Fruit fly (Drosophila melanogaster) whole organism, wandering third instar larva: ENCODE data around the gene CG14282.

ENCODE experiments used
- CG32264 ChIP-seq: fragments of 200-800 bp; sonication (Bioruptor generic); optimal IDR thresholded peaks from 2 replicates; lab custom pipeline; 2016; ENCODE audit warnings: missing biosample characterization, missing genetic modification characterization
- CG9705 ChIP-seq: fragments of 200-800 bp; sonication (Bioruptor generic); optimal IDR thresholded peaks from 2 replicates; lab custom pipeline; 2018; ENCODE audit warnings: missing biosample characterization, mild to moderate bottlenecking, missing genetic modification characterization
- CrebA ChIP-seq: fragments of 200-800 bp; sonication (Bioruptor generic); optimal IDR thresholded peaks from 2 replicates; lab custom pipeline; 2016; ENCODE audit warnings: missing biosample characterization, mild to moderate bottlenecking, missing genetic modification characterization, borderline replicate concordance
- Dfd ChIP-seq: fragments of >200 bp; optimal IDR thresholded peaks from 2 replicates; lab custom pipeline; 2017; ENCODE audit warnings: missing biosample characterization, missing genetic modification characterization
- Dif ChIP-seq: fragments of 200-275, 200-300 bp; sonication (Bioruptor generic); optimal IDR thresholded peaks from 2 replicates; lab custom pipeline; 2018; ENCODE audit warnings: missing biosample characterization, missing genetic modification characterization; ENCODE audit not compliant: partially characterized antibody
- GATAd ChIP-seq: sonication (Bioruptor generic); optimal IDR thresholded peaks from 2 replicates; lab custom pipeline; 2016; ENCODE audit warnings: missing biosample characterization, missing genetic modification characterization
- HLH106 ChIP-seq: fragments of 200-800 bp; optimal IDR thresholded peaks from 3 replicates; lab custom pipeline; 2019; ENCODE audit warnings: missing biosample characterization, mild to moderate bottlenecking, missing genetic modification characterization, moderate library complexity
- Hnf4 ChIP-seq: fragments of 200-800 bp; sonication (Bioruptor generic); optimal IDR thresholded peaks from 2 replicates; lab custom pipeline; 2016; ENCODE audit warnings: missing biosample characterization, mild to moderate bottlenecking, missing genetic modification characterization
- Hr78 ChIP-seq: fragments of >200 bp; optimal IDR thresholded peaks from 2 replicates; lab custom pipeline; 2017; ENCODE audit warnings: missing biosample characterization, missing genetic modification characterization
- Hr83 ChIP-seq: fragments of 200-300 bp; sonication (Bioruptor generic); optimal IDR thresholded peaks from 2 replicates; lab custom pipeline; 2016; ENCODE audit warnings: missing biosample characterization, mild to moderate bottlenecking, missing genetic modification characterization, moderate library complexity; ENCODE audit not compliant: poor library complexity, severe bottlenecking
- Jra ChIP-seq: sonication (Bioruptor generic); optimal IDR thresholded peaks from 2 replicates; lab custom pipeline; 2016; ENCODE audit warnings: missing biosample characterization, missing genetic modification characterization
- Mio ChIP-seq: sonication (Bioruptor generic); optimal IDR thresholded peaks from 2 replicates; lab custom pipeline; 2016; ENCODE audit warnings: missing biosample characterization, missing genetic modification characterization
- Myc ChIP-seq: fragments of >200 bp; optimal IDR thresholded peaks from 2 replicates; lab custom pipeline; 2017
- N ChIP-seq: fragments of >200 bp; optimal IDR thresholded peaks from 2 replicates; lab custom pipeline; 2018; ENCODE audit warnings: missing biosample characterization, missing external identifiers, missing genetic modification characterization
- OdsH ChIP-seq: fragments of 200-800 bp; sonication (Bioruptor generic); optimal IDR thresholded peaks from 2 replicates; lab custom pipeline; 2016; ENCODE audit warnings: missing biosample characterization, mild to moderate bottlenecking, missing genetic modification characterization
- Rel ChIP-seq, 2 experiments: fragments of 200-800 bp; sonication (Bioruptor generic) in 1 of 2; optimal IDR thresholded peaks; 2 replicates in 1 of 2; 3 replicates in 1 of 2; lab custom pipeline; 2016 to 2019; ENCODE audit warnings: mild to moderate bottlenecking in 2 of 2, missing biosample characterization in 2 of 2, missing genetic modification characterization in 2 of 2, moderate library complexity in 1 of 2
- Sp1 ChIP-seq: fragments of 200-800 bp; sonication (Bioruptor generic); optimal IDR thresholded peaks from 3 replicates; lab custom pipeline; 2019; ENCODE audit warnings: missing biosample characterization, mild to moderate bottlenecking, missing genetic modification characterization, moderate library complexity
- Vsx2 ChIP-seq: fragments of 200-300, 225-300 bp; sonication (Bioruptor generic); optimal IDR thresholded peaks from 2 replicates; lab custom pipeline; 2018; ENCODE audit warnings: missing biosample characterization, missing genetic modification characterization; ENCODE audit not compliant: partially characterized antibody
- br ChIP-seq: fragments of 200-800 bp; sonication (Bioruptor generic); optimal IDR thresholded peaks from 2 replicates; lab custom pipeline; 2016; ENCODE audit warnings: missing biosample characterization, missing genetic modification characterization
- brk ChIP-seq: fragments of 200-800 bp; sonication (Bioruptor generic); optimal IDR thresholded peaks from 2 replicates; lab custom pipeline; 2016; ENCODE audit warnings: missing biosample characterization, mild to moderate bottlenecking, missing genetic modification characterization
- dl ChIP-seq, 2 experiments: fragments of 175-275, 200-275 bp in 1 of 2; fragments of 200-275 bp in 1 of 2; sonication (Bioruptor generic); optimal IDR thresholded peaks; lab custom pipeline; 2018; ENCODE audit warnings: mild to moderate bottlenecking in 2 of 2, missing biosample characterization in 2 of 2, missing genetic modification characterization in 2 of 2, moderate library complexity in 2 of 2; ENCODE audit not compliant: partially characterized antibody in 2 of 2, insufficient read depth in 1 of 2
- dmrt93B ChIP-seq: fragments of 200-800 bp; sonication (Bioruptor generic); optimal IDR thresholded peaks from 2 replicates; lab custom pipeline; 2018; ENCODE audit warnings: missing biosample characterization, mild to moderate bottlenecking, missing genetic modification characterization
- dsf ChIP-seq: sonication (Bioruptor generic); optimal IDR thresholded peaks from 2 replicates; lab custom pipeline; 2016; ENCODE audit warnings: missing biosample characterization, missing genetic modification characterization, borderline replicate concordance
- foxo ChIP-seq, 2 experiments: fragments of 200-800 bp; sonication (Bioruptor generic); optimal IDR thresholded peaks; 2 replicates in 1 of 2; 3 replicates in 1 of 2; lab custom pipeline; 2016 to 2017; ENCODE audit warnings: missing biosample characterization in 2 of 2, missing genetic modification characterization in 2 of 2
- fru ChIP-seq: fragments of 200-800 bp; sonication (Bioruptor generic); optimal IDR thresholded peaks from 3 replicates; lab custom pipeline; 2016; ENCODE audit warnings: missing biosample characterization, mild to moderate bottlenecking, missing genetic modification characterization
- h ChIP-seq: fragments of 200-800 bp; sonication (Bioruptor generic); optimal IDR thresholded peaks from 3 replicates; lab custom pipeline; 2016; ENCODE audit warnings: missing biosample characterization, mild to moderate bottlenecking, missing genetic modification characterization
- jim ChIP-seq: fragments of 175-275, 200-325 bp; sonication (Bioruptor generic); optimal IDR thresholded peaks from 2 replicates; lab custom pipeline; 2016; ENCODE audit warnings: missing biosample characterization, mild to moderate bottlenecking, missing genetic modification characterization
- lola ChIP-seq: fragments of >200 bp; optimal IDR thresholded peaks from 2 replicates; lab custom pipeline; 2017; ENCODE audit warnings: missing biosample characterization, missing genetic modification characterization
- pan ChIP-seq: fragments of >200 bp; optimal IDR thresholded peaks from 2 replicates; lab custom pipeline; 2017
- psq ChIP-seq: fragments of 200-800 bp; sonication (Bioruptor generic); optimal IDR thresholded peaks from 3 replicates; lab custom pipeline; 2017; ENCODE audit warnings: missing biosample characterization, mild to moderate bottlenecking, missing genetic modification characterization, moderate library complexity
- rgr ChIP-seq: fragments of 200-800 bp; sonication (Bioruptor generic); optimal IDR thresholded peaks from 3 replicates; lab custom pipeline; 2016; ENCODE audit warnings: missing biosample characterization, mild to moderate bottlenecking, missing genetic modification characterization
- sage ChIP-seq: fragments of 200-800 bp; sonication (Bioruptor generic); optimal IDR thresholded peaks from 2 replicates; lab custom pipeline; 2016; ENCODE audit warnings: missing biosample characterization, mild to moderate bottlenecking, missing genetic modification characterization
- sv ChIP-seq: fragments of 200-800 bp; sonication (Bioruptor generic); optimal IDR thresholded peaks from 3 replicates; lab custom pipeline; 2016; ENCODE audit warnings: missing biosample characterization, missing genetic modification characterization
- tai ChIP-seq: sonication (Bioruptor generic); optimal IDR thresholded peaks from 2 replicates; lab custom pipeline; 2016; ENCODE audit warnings: missing biosample characterization, missing genetic modification characterization
- usp ChIP-seq: fragments of >200 bp; optimal IDR thresholded peaks from 2 replicates; lab custom pipeline; 2017; ENCODE audit warnings: missing biosample characterization, missing genetic modification characterization
- woc ChIP-seq: sonication (Bioruptor generic); optimal IDR thresholded peaks from 2 replicates; lab custom pipeline; 2016; ENCODE audit warnings: missing biosample characterization, mild to moderate bottlenecking, missing genetic modification characterization

Gene CG14282

dm6 chr3R:19163972-19164819, 12.6 kb upstream of the CG14282 start, which contains the start of gene sqz:
Gene sqz (plus strand): TSS chr3R:19164211.
- TF ChIP-seq rgr (GFP tag; lab: Kevin White, UChicago) (no peak), Rel (GFP tag; optimal IDR thresholded peaks at IDR 0.05; lab: Kevin White, UChicago) (peak; percentile 84), Rel (tag; optimal IDR thresholded peaks at IDR 0.05; lab: Kevin White, UChicago) (peak; percentile 49), foxo (GFP tag; optimal IDR thresholded peaks at IDR 0.05; lab: Kevin White, UChicago) (peak in 1 of 2 experiments; percentile 6), h (GFP tag; lab: Kevin White, UChicago) (peak; percentile 37), Jra (GFP tag; lab: Kevin White, UChicago) (no peak), N (peak; percentile 28), Dif (GFP tag; lab: Kevin White, UChicago) (peak; percentile 94), Hr78 (GFP tag; lab: Kevin White, UChicago) (no peak), dl (GFP tag; optimal IDR thresholded peaks at IDR 0.05; lab: Kevin White, UChicago; ENCODE audit: insufficient read depth in 1 of 2, partially characterized antibody in 2 of 2) (peak; percentile 69 to 91), psq (peak; percentile 77), br (GFP tag; lab: Kevin White, UChicago) (peak; percentile 46), Sp1 (GFP tag; lab: Kevin White, UChicago) (peak; percentile 83), Hnf4 (GFP tag; lab: Kevin White, UChicago) (peak; percentile 34), fru (GFP tag; lab: Kevin White, UChicago) (peak; percentile 46), brk (peak; percentile 42), HLH106 (tag; lab: Kevin White, UChicago) (peak; percentile 21), Vsx2 (peak; percentile 79), sage (GFP tag; lab: Kevin White, UChicago) (peak; percentile 74), OdsH (GFP tag; lab: Kevin White, UChicago) (peak; percentile 56), Myc (lab: Kevin White, UChicago) (no peak), Hr83 (GFP tag; lab: Kevin White, UChicago) (peak; percentile 50), lola (peak; percentile 72), Mio (GFP tag; lab: Kevin White, UChicago) (no peak)

- no peak for TF ChIP-seq N
- TF ChIP-seq dl (GFP tag; optimal IDR thresholded peaks at IDR 0.05; lab: Kevin White, UChicago; ENCODE audit: insufficient read depth in 1 of 2, partially characterized antibody in 2 of 2), result no peak
- TF ChIP-seq HLH106 (tag; lab: Kevin White, UChicago), result peak; percentile 30
- TF ChIP-seq GATAd (GFP tag; lab: Kevin White, UChicago), result no peak
- no peak for TF ChIP-seq brk
- TF ChIP-seq OdsH (GFP tag; lab: Kevin White, UChicago), result peak; percentile 10
- TF ChIP-seq fru (GFP tag; lab: Kevin White, UChicago), result peak; percentile 5
- no peak for TF ChIP-seq tai
- no peak for TF ChIP-seq br (GFP tag; lab: Kevin White, UChicago)
- TF ChIP-seq sv (GFP tag; lab: Kevin White, UChicago), result no peak
- TF ChIP-seq dmrt93B (GFP tag; lab: Kevin White, UChicago), result peak; percentile 5
- TF ChIP-seq pan (lab: Kevin White, UChicago), result no peak
- TF ChIP-seq Hr83 (GFP tag; lab: Kevin White, UChicago), result no peak
- peak; percentile 23 for TF ChIP-seq h (GFP tag; lab: Kevin White, UChicago)
- no peak for TF ChIP-seq psq
- peak; percentile 26 for TF ChIP-seq sage (GFP tag; lab: Kevin White, UChicago)
- TF ChIP-seq woc (GFP tag; lab: Kevin White, UChicago), result peak; percentile 33
- peak in 1 of 2 experiments; percentile 33 for TF ChIP-seq foxo (GFP tag; optimal IDR thresholded peaks at IDR 0.05; lab: Kevin White, UChicago)
- no peak for TF ChIP-seq Vsx2
- TF ChIP-seq Hnf4 (GFP tag; lab: Kevin White, UChicago), result no peak
- peak; percentile 55 for TF ChIP-seq CG32264
- TF ChIP-seq Rel (GFP tag; optimal IDR thresholded peaks at IDR 0.05; lab: Kevin White, UChicago), result no peak
- no peak for TF ChIP-seq Rel (tag; optimal IDR thresholded peaks at IDR 0.05; lab: Kevin White, UChicago)
- no peak for TF ChIP-seq Jra (GFP tag; lab: Kevin White, UChicago)
- TF ChIP-seq Hr78 (GFP tag; lab: Kevin White, UChicago), result no peak
- peak; percentile 35 for TF ChIP-seq rgr (GFP tag; lab: Kevin White, UChicago)
Measured at dm6 chr3R:19164873-19165456, 11.8 kb upstream of the CG14282 start.

- TF ChIP-seq Hr83 (GFP tag; lab: Kevin White, UChicago), result no peak
- no peak for TF ChIP-seq pan (lab: Kevin White, UChicago)
- no peak for TF ChIP-seq OdsH (GFP tag; lab: Kevin White, UChicago)
- TF ChIP-seq Mio (GFP tag; lab: Kevin White, UChicago), result no peak
- TF ChIP-seq Myc (lab: Kevin White, UChicago), result no peak
- TF ChIP-seq Hnf4 (GFP tag; lab: Kevin White, UChicago), result no peak
- no peak for TF ChIP-seq Dfd (GFP tag; lab: Kevin White, UChicago)
- no peak for TF ChIP-seq CG9705 (GFP tag; lab: Kevin White, UChicago)
- peak; percentile 80 for TF ChIP-seq CrebA (GFP tag; lab: Kevin White, UChicago)
- no peak for TF ChIP-seq Hr78 (GFP tag; lab: Kevin White, UChicago)
- TF ChIP-seq tai, result no peak
- peak; percentile 1 for TF ChIP-seq jim (GFP tag; lab: Kevin White, UChicago)
- peak; percentile 93 for TF ChIP-seq Dif (GFP tag; lab: Kevin White, UChicago)
- TF ChIP-seq Jra (GFP tag; lab: Kevin White, UChicago), result no peak
- no peak for TF ChIP-seq fru (GFP tag; lab: Kevin White, UChicago)
- peak; percentile 84 to 90 for TF ChIP-seq dl (GFP tag; optimal IDR thresholded peaks at IDR 0.05; lab: Kevin White, UChicago; ENCODE audit: insufficient read depth in 1 of 2, partially characterized antibody in 2 of 2)
- no peak for TF ChIP-seq dsf (GFP tag; lab: Kevin White, UChicago)
- TF ChIP-seq lola, result no peak
- no peak for TF ChIP-seq usp (GFP tag; lab: Kevin White, UChicago)
- no peak for TF ChIP-seq dmrt93B (GFP tag; lab: Kevin White, UChicago)
- TF ChIP-seq sage (GFP tag; lab: Kevin White, UChicago), result peak; percentile 59
- no peak for TF ChIP-seq woc (GFP tag; lab: Kevin White, UChicago)
- TF ChIP-seq rgr (GFP tag; lab: Kevin White, UChicago), result no peak
- TF ChIP-seq Sp1 (GFP tag; lab: Kevin White, UChicago), result peak; percentile 66
- no peak for TF ChIP-seq GATAd (GFP tag; lab: Kevin White, UChicago)
- no peak for TF ChIP-seq HLH106 (tag; lab: Kevin White, UChicago)
Measured at dm6 chr3R:19165620-19166055, 11.2 kb upstream of the CG14282 start.
